Worm (Caenorhabditis elegans) whole organism, young adult: ENCODE results near the gene Y45G5AL.1.

Experiments
- T07F8.4 ChIP-seq: sonication (generic microtip); optimal IDR thresholded peaks from 2 replicates; lab custom pipeline; 2016; ENCODE audit warnings: mild to moderate bottlenecking, missing genetic modification characterization, moderate library complexity, missing compliant biosample characterization
- Y53F4B.3 ChIP-seq: fragments of 200-800 bp; sonication (Bioruptor generic); IDR thresholded peaks from 2 replicates; pipeline ENCODE4 v1.3.6; 2022; ENCODE audit warnings: missing genetic modification reagents, missing genetic modification characterization, missing compliant biosample characterization
- athp-1 ChIP-seq: sonication (generic microtip); optimal IDR thresholded peaks from 2 replicates; lab custom pipeline; 2017; ENCODE audit warnings: mild to moderate bottlenecking, missing genetic modification characterization, missing compliant biosample characterization
- dpff-1 ChIP-seq: sonication (generic microtip); optimal IDR thresholded peaks from 2 replicates; lab custom pipeline; 2017; ENCODE audit warnings: mild to moderate bottlenecking, missing genetic modification characterization, missing compliant biosample characterization
- ets-4 ChIP-seq: fragments of 200-800 bp; sonication (Bioruptor generic); optimal IDR thresholded peaks from 2 replicates; lab custom pipeline; 2018; ENCODE audit warnings: mild to moderate bottlenecking, missing genetic modification characterization, missing compliant biosample characterization
- lir-1 ChIP-seq: fragments of 200-800 bp; sonication (Bioruptor generic); conservative IDR thresholded peaks from 2 replicates; pipeline ENCODE4 v1.3.6; 2022; ENCODE audit warnings: missing genetic modification reagents, missing genetic modification characterization, missing compliant biosample characterization
- rec-8 ChIP-seq, 2 experiments: sonication (generic microtip); optimal IDR thresholded peaks; 2 replicates each; lab custom pipeline; 2016; ENCODE audit warnings: mild to moderate bottlenecking in 2 of 2, missing genetic modification characterization in 2 of 2, missing genetic modification reagents in 2 of 2, missing genotype in 2 of 2, missing biosample characterization in 1 of 2, missing compliant biosample characterization in 1 of 2, moderate library complexity in 1 of 2
- snpc-4 ChIP-seq, 5 experiments: fragments of 150-350 bp in 1 of 5; sonication (generic microtip) in 4 of 5; optimal IDR thresholded peaks; 2 replicates each; lab custom pipeline; 2014 to 2018; ENCODE audit warnings: missing genetic modification characterization in 5 of 5, missing biosample characterization in 3 of 5, antibody characterized with exemption in 2 of 5, mild to moderate bottlenecking in 2 of 5, missing compliant biosample characterization in 2 of 5, missing genotype in 2 of 5, moderate library complexity in 2 of 5, missing genetic modification reagents in 1 of 5

ce11 chrV:4189618-4190017 is 45.3 kb downstream of the Y45G5AL.1 start:
- TF ChIP-seq dpff-1 (tag; lab: Kevin White, UChicago) (no peak), ets-4 (no peak), T07F8.4 (no peak), rec-8 (tag; optimal IDR thresholded peaks at IDR 0.05; lab: Kevin White, UChicago) (no peak), snpc-4 (GFP tag; optimal IDR thresholded peaks at IDR 0.05; lab: Kevin White, UChicago) (no peak), snpc-4 (tag; optimal IDR thresholded peaks at IDR 0.05; lab: Kevin White, UChicago) (no peak), lir-1 (GFP tag; lab: Robert Waterston, UW) (no peak), athp-1 (no peak), Y53F4B.3 (GFP tag; lab: Robert Waterston, UW) (no peak)
